Fruit fly (Drosophila melanogaster) whole organism, embryonic: ENCODE measurements around the gene CG10512.

Experiments
- Awh ChIP-seq: fragments of 200-800 bp; sonication (Bioruptor generic); IDR thresholded peaks from 2 replicates; pipeline ENCODE4, ENCODE4 v1.3.6; 2022; ENCODE audit warnings: missing biosample characterization, missing genetic modification characterization
- Bdp1 ChIP-seq: fragments of 200-800 bp; sonication (Bioruptor generic); optimal IDR thresholded peaks from 3 replicates; lab custom pipeline; 2016; ENCODE audit warnings: missing biosample characterization, missing genetic modification characterization
- C15 ChIP-seq: fragments of 200-800 bp; sonication (Bioruptor generic); IDR thresholded peaks from 3 replicates; pipeline ENCODE4 v1.3.6; 2022; ENCODE audit warnings: missing biosample characterization, missing genetic modification characterization
- CG1024 ChIP-seq: fragments of 200-800 bp; sonication (Bioruptor generic); IDR thresholded peaks from 2 replicates; pipeline ENCODE4 v1.3.6; 2022; ENCODE audit warnings: missing biosample characterization, missing genetic modification characterization
- CG10267 ChIP-seq: fragments of 200-800 bp; sonication (Bioruptor generic); optimal IDR thresholded peaks from 2 replicates; lab custom pipeline; 2018; ENCODE audit warnings: missing biosample characterization, mild to moderate bottlenecking, missing genetic modification characterization, moderate library complexity
- CG11085 ChIP-seq: fragments of 200-800 bp; sonication (Bioruptor generic); IDR thresholded peaks from 2 replicates; pipeline ENCODE4 v1.3.6; 2022; ENCODE audit warnings: missing biosample characterization, missing genetic modification characterization
- CG12391 ChIP-seq: fragments of 200-800 bp; sonication (Bioruptor generic); optimal IDR thresholded peaks from 3 replicates; lab custom pipeline; 2018; ENCODE audit warnings: missing biosample characterization, mild to moderate bottlenecking, missing genetic modification characterization, moderate library complexity
- CG1603 ChIP-seq: fragments of 200-800 bp; sonication (Bioruptor generic); optimal IDR thresholded peaks from 2 replicates; lab custom pipeline; 2019; ENCODE audit warnings: missing biosample characterization, mild to moderate bottlenecking, missing genetic modification characterization, moderate library complexity
- CG17359 ChIP-seq: fragments of 200-800 bp; sonication (Bioruptor generic); optimal IDR thresholded peaks from 3 replicates; lab custom pipeline; 2018; ENCODE audit warnings: missing biosample characterization, mild to moderate bottlenecking, missing genetic modification characterization, moderate library complexity
- CG2202 ChIP-seq: fragments of 200-800 bp; sonication (Bioruptor generic); optimal IDR thresholded peaks from 2 replicates; lab custom pipeline; 2018; ENCODE audit warnings: missing biosample characterization, mild to moderate bottlenecking, missing genetic modification characterization
- CG4424 ChIP-seq: fragments of 200-800 bp; sonication (Bioruptor generic); optimal IDR thresholded peaks from 3 replicates; lab custom pipeline; 2016; ENCODE audit warnings: missing biosample characterization, missing genetic modification characterization
- CG4820 ChIP-seq: fragments of 200-800 bp; sonication (Bioruptor generic); optimal IDR thresholded peaks from 3 replicates; lab custom pipeline; 2016; ENCODE audit warnings: missing biosample characterization, missing genetic modification characterization
- CG6654 ChIP-seq: fragments of 200-800 bp; sonication (Bioruptor generic); optimal IDR thresholded peaks from 2 replicates; lab custom pipeline; 2017; ENCODE audit warnings: missing biosample characterization, mild to moderate bottlenecking, missing genetic modification characterization
- CG7556 ChIP-seq: fragments of 200-800 bp; sonication (Bioruptor generic); optimal IDR thresholded peaks from 2 replicates; lab custom pipeline; 2017; ENCODE audit warnings: missing biosample characterization, mild to moderate bottlenecking, missing genetic modification characterization
- CG7987 ChIP-seq: fragments of 200-800 bp; sonication (Bioruptor generic); optimal IDR thresholded peaks from 2 replicates; lab custom pipeline; 2018; ENCODE audit warnings: missing biosample characterization, mild to moderate bottlenecking, missing genetic modification characterization, moderate library complexity
- Chrac-16 ChIP-seq: fragments of 200-800 bp; sonication (Bioruptor generic); optimal IDR thresholded peaks from 3 replicates; lab custom pipeline; 2016; ENCODE audit warnings: missing biosample characterization, missing genetic modification characterization
- CoRest ChIP-seq: fragments of 200-800 bp; sonication (Bioruptor generic); optimal IDR thresholded peaks from 3 replicates; lab custom pipeline; 2018; ENCODE audit warnings: missing biosample characterization, mild to moderate bottlenecking, missing genetic modification characterization, moderate library complexity
- Dfd ChIP-seq, 2 experiments: fragments of >200 bp; optimal IDR thresholded peaks; 2 replicates each; lab custom pipeline; 2017; ENCODE audit warnings: missing biosample characterization in 2 of 2, missing genetic modification characterization in 2 of 2
- Dp ChIP-seq: fragments of 200-800 bp; sonication (Bioruptor generic); optimal IDR thresholded peaks from 2 replicates; lab custom pipeline; 2018; ENCODE audit warnings: missing biosample characterization, mild to moderate bottlenecking, missing genetic modification characterization, moderate library complexity
- E2f1 ChIP-seq: fragments of 200-800 bp; sonication (Bioruptor generic); IDR thresholded peaks from 2 replicates; pipeline ENCODE4 v1.3.6; 2022; ENCODE audit warnings: missing biosample characterization, missing genetic modification characterization
- ERR ChIP-seq: fragments of 200-800 bp; sonication (Bioruptor generic); optimal IDR thresholded peaks from 2 replicates; lab custom pipeline; 2016; ENCODE audit warnings: missing biosample characterization, missing genetic modification characterization
- Hr3 ChIP-seq: fragments of 200-800 bp; sonication (Bioruptor generic); optimal IDR thresholded peaks from 3 replicates; lab custom pipeline; 2016; ENCODE audit warnings: missing biosample characterization, missing genetic modification characterization
- Hsf ChIP-seq: fragments of 200-800 bp; sonication (Bioruptor generic); optimal IDR thresholded peaks from 3 replicates; lab custom pipeline; 2016; ENCODE audit warnings: missing biosample characterization, missing genetic modification characterization
- Meics ChIP-seq: fragments of 200-800 bp; sonication (Bioruptor generic); optimal IDR thresholded peaks from 2 replicates; lab custom pipeline; 2017; ENCODE audit warnings: missing biosample characterization, mild to moderate bottlenecking, missing genetic modification characterization
- Sox102F ChIP-seq: fragments of 200-800 bp; sonication (Bioruptor generic); optimal IDR thresholded peaks from 2 replicates; lab custom pipeline; 2018; ENCODE audit warnings: missing biosample characterization, mild to moderate bottlenecking, missing genetic modification characterization, moderate library complexity
- Stat92E ChIP-seq, 3 experiments: fragments of >200 bp in 2 of 3; fragments of 200-800 bp in 1 of 3; sonication (Bioruptor generic) in 1 of 3; optimal IDR thresholded peaks; 2 replicates each; lab custom pipeline; 2017 to 2019; ENCODE audit warnings: missing biosample characterization in 3 of 3, missing genetic modification characterization in 3 of 3, mild to moderate bottlenecking in 1 of 3, moderate library complexity in 1 of 3
- Xrp1 ChIP-seq: fragments of 200-800 bp; sonication (Bioruptor generic); IDR thresholded peaks from 2 replicates; pipeline ENCODE4 v1.3.6; 2022; ENCODE audit warnings: missing biosample characterization, missing genetic modification characterization
- al ChIP-seq: fragments of 200-800 bp; sonication (Bioruptor generic); IDR thresholded peaks from 2 replicates; pipeline ENCODE4 v1.3.6; 2022; ENCODE audit warnings: missing biosample characterization, missing genetic modification characterization
- ash1 ChIP-seq: fragments of 200-800 bp; sonication (Bioruptor generic); optimal IDR thresholded peaks from 2 replicates; lab custom pipeline; 2018; ENCODE audit warnings: missing biosample characterization, mild to moderate bottlenecking, missing genetic modification characterization
- corto ChIP-seq: fragments of 200-800 bp; sonication (Bioruptor generic); optimal IDR thresholded peaks from 2 replicates; lab custom pipeline; 2016; ENCODE audit warnings: missing biosample characterization, mild to moderate bottlenecking, missing genetic modification characterization, moderate library complexity
- crc ChIP-seq: fragments of 200-800 bp; sonication (Bioruptor generic); optimal IDR thresholded peaks from 2 replicates; lab custom pipeline; 2016; ENCODE audit warnings: missing biosample characterization, missing genetic modification characterization
- crp ChIP-seq, 2 experiments: fragments of 200-800 bp; sonication (Bioruptor generic); optimal IDR thresholded peaks; 2 replicates in 1 of 2; 3 replicates in 1 of 2; lab custom pipeline; 2017; ENCODE audit warnings: missing biosample characterization in 2 of 2, missing genetic modification characterization in 2 of 2, mild to moderate bottlenecking in 1 of 2, moderate library complexity in 1 of 2
- dpn ChIP-seq, 2 experiments: fragments of 200-800 bp; sonication (Bioruptor generic); optimal IDR thresholded peaks; 3 replicates each; lab custom pipeline; 2016; ENCODE audit warnings: missing biosample characterization in 2 of 2, missing genetic modification characterization in 2 of 2
- en ChIP-seq: fragments of 200-800 bp; sonication (Bioruptor generic); optimal IDR thresholded peaks from 2 replicates; lab custom pipeline; 2016; ENCODE audit warnings: missing biosample characterization, missing genetic modification characterization
- gem ChIP-seq: fragments of 200-800 bp; sonication (Bioruptor generic); optimal IDR thresholded peaks from 2 replicates; lab custom pipeline; 2019; ENCODE audit warnings: missing biosample characterization, mild to moderate bottlenecking, missing genetic modification characterization, moderate library complexity
- grn ChIP-seq: fragments of 200-800 bp; sonication (Bioruptor generic); optimal IDR thresholded peaks from 3 replicates; lab custom pipeline; 2017; ENCODE audit warnings: missing biosample characterization, missing genetic modification characterization
- nau ChIP-seq: fragments of 200-800 bp; sonication (Bioruptor generic); optimal IDR thresholded peaks from 3 replicates; lab custom pipeline; 2017; ENCODE audit warnings: missing biosample characterization, mild to moderate bottlenecking, missing genetic modification characterization, missing genetic modification reagents
- org-1 ChIP-seq: fragments of 200-800 bp; sonication (Bioruptor generic); optimal IDR thresholded peaks from 2 replicates; lab custom pipeline; 2017; ENCODE audit warnings: missing biosample characterization, missing genetic modification characterization
- prd ChIP-seq, 3 experiments: fragments of >200 bp in 2 of 3; fragments of 200-800 bp in 1 of 3; sonication (Bioruptor generic) in 1 of 3; optimal IDR thresholded peaks in 2 of 3; IDR thresholded peaks in 1 of 3; 2 replicates in 2 of 3; 3 replicates in 1 of 3; pipeline versions ENCODE4 v1.3.6 to Lab custom; 2017 to 2022; ENCODE audit warnings: missing biosample characterization in 1 of 3, missing genetic modification characterization in 1 of 3
- pum ChIP-seq: fragments of 200-800 bp; sonication (Bioruptor generic); optimal IDR thresholded peaks from 2 replicates; lab custom pipeline; 2016; ENCODE audit warnings: missing biosample characterization, missing genetic modification characterization
- sima ChIP-seq: fragments of 200-800 bp; sonication (Bioruptor generic); optimal IDR thresholded peaks from 2 replicates; lab custom pipeline; 2016; ENCODE audit warnings: missing biosample characterization, missing genetic modification characterization
- slou ChIP-seq: fragments of 200-800 bp; sonication (Bioruptor generic); optimal IDR thresholded peaks from 3 replicates; lab custom pipeline; 2016; ENCODE audit warnings: missing biosample characterization, missing genetic modification characterization
- sob ChIP-seq: fragments of 200-800 bp; sonication (Bioruptor generic); IDR thresholded peaks from 2 replicates; pipeline ENCODE4 v1.3.6; 2022; ENCODE audit warnings: missing biosample characterization, missing genetic modification characterization
- tgo ChIP-seq: fragments of 200-800 bp; sonication (Bioruptor generic); IDR thresholded peaks from 3 replicates; pipeline ENCODE4 v1.3.6; 2022; ENCODE audit warnings: missing biosample characterization, missing genetic modification characterization
- tio ChIP-seq: fragments of 200-800 bp; sonication (Bioruptor generic); optimal IDR thresholded peaks from 2 replicates; lab custom pipeline; 2017; ENCODE audit warnings: missing biosample characterization, missing genetic modification characterization, inconsistent platforms
- toy ChIP-seq: fragments of 200-800 bp; sonication (Bioruptor generic); IDR thresholded peaks from 2 replicates; pipeline ENCODE4 v1.3.6; 2022; ENCODE audit warnings: missing biosample characterization, missing genetic modification characterization
- vvl ChIP-seq: fragments of 200-800 bp; sonication (Bioruptor generic); IDR thresholded peaks from 2 replicates; pipeline ENCODE4 v1.3.6; 2022; ENCODE audit warnings: missing biosample characterization, missing genetic modification characterization
- zfh1 ChIP-seq: fragments of 200-800 bp; sonication (Bioruptor generic); IDR thresholded peaks from 3 replicates; pipeline ENCODE4 v1.3.6; 2022; ENCODE audit warnings: missing biosample characterization, missing genetic modification characterization

The CG10512 gene

dm6 chr3L:21253761-21254523 lies 51.2 kb downstream of the CG10512 start (continued):
- TF ChIP-seq CG2202 (tag; lab: Kevin White, UChicago) (no peak), CG17359 (tag; lab: Kevin White, UChicago) (peak; percentile 50), Meics (peak; percentile 11), slou (no peak), CG12391 (peak; percentile 48), Chrac-16 (GFP tag; lab: Kevin White, UChicago) (peak; percentile 24), prd (optimal IDR thresholded peaks at IDR 0.05; lab: Kevin White, UChicago) (no peak), prd (GFP tag; IDR thresholded peaks at IDR 0.05; lab: Robert Waterston, UW) (peak; percentile 59; the same call in 1 of the 3 replicates), CG1603 (peak; percentile 67), zfh1 (GFP tag; lab: Robert Waterston, UW) (peak; percentile 57; the same call in 1 of the 3 replicates), vvl (GFP tag; lab: Robert Waterston, UW) (peak; percentile 47), corto (GFP tag; lab: Kevin White, UChicago) (peak; percentile 99), Xrp1 (0 out of 2 replicates have a peak, but pooled peaks have one; percentile 49), CG7987 (GFP tag; lab: Kevin White, UChicago) (no peak), nau (GFP tag; lab: Kevin White, UChicago) (no peak), Awh (GFP tag; lab: Robert Waterston, UW) (0 out of 2 replicates have a peak, but pooled peaks have one; percentile 47), CG10267 (tag; lab: Kevin White, UChicago) (peak; percentile 23), tio (GFP tag; lab: Kevin White, UChicago) (peak; percentile 9), CG7556 (GFP tag; lab: Kevin White, UChicago) (peak; percentile 13), CG4424 (GFP tag; lab: Kevin White, UChicago) (peak; percentile 60), grn (GFP tag; lab: Kevin White, UChicago) (peak; percentile 1), C15 (GFP tag; lab: Robert Waterston, UW) (no peak), Dfd (GFP tag; optimal IDR thresholded peaks at IDR 0.05; lab: Kevin White, UChicago) (no peak), Bdp1 (GFP tag; lab: Kevin White, UChicago) (no peak), ash1 (no peak), en (no peak), dpn (GFP tag; optimal IDR thresholded peaks at IDR 0.05; lab: Kevin White, UChicago) (peak; percentile 15 to 26), sob (GFP tag; lab: Robert Waterston, UW) (0 out of 2 replicates have a peak, but pooled peaks have one; percentile 32), sima (GFP tag; lab: Kevin White, UChicago) (no peak), org-1 (GFP tag; lab: Kevin White, UChicago) (no peak), CG6654 (GFP tag; lab: Kevin White, UChicago) (no peak), CoRest (tag; lab: Kevin White, UChicago) (peak; percentile 50), E2f1 (GFP tag; lab: Robert Waterston, UW) (no peak), toy (no peak), Sox102F (GFP tag; lab: Kevin White, UChicago) (peak; percentile 71), Hsf (peak; percentile 21), CG11085 (0 out of 2 replicates have a peak, but pooled peaks have one; percentile 18), al (GFP tag; lab: Robert Waterston, UW) (no peak), CG1024 (GFP tag; lab: Robert Waterston, UW) (0 out of 2 replicates have a peak, but pooled peaks have one; percentile 8), ERR (GFP tag; lab: Kevin White, UChicago) (no peak), crc (GFP tag; lab: Kevin White, UChicago) (no peak), Stat92E (GFP tag; optimal IDR thresholded peaks at IDR 0.05; lab: Kevin White, UChicago) (no peak), CG4820 (peak; percentile 27), crp (GFP tag; optimal IDR thresholded peaks at IDR 0.05; lab: Kevin White, UChicago) (peak in 1 of 2 experiments; percentile 35), Hr3 (peak; percentile 11), tgo (GFP tag; lab: Robert Waterston, UW) (peak; percentile 20; the same call in 1 of the 3 replicates), gem (tag; lab: Kevin White, UChicago) (peak; percentile 76), Dp (GFP tag; lab: Kevin White, UChicago) (no peak), pum (GFP tag; lab: Kevin White, UChicago) (peak; percentile 23)
